Worm (Caenorhabditis elegans) whole organism, early embryonic: ENCODE measurements around the gene gldi-10.

Source experiments
- B0310.2 ChIP-seq: sonication (generic microtip); optimal IDR thresholded peaks from 2 replicates; lab custom pipeline; 2016; ENCODE audit warnings: mild to moderate bottlenecking, missing genetic modification characterization, missing compliant biosample characterization
- F13C5.2 ChIP-seq: sonication (generic microtip); optimal IDR thresholded peaks from 2 replicates; lab custom pipeline; 2017; ENCODE audit warnings: mild to moderate bottlenecking, missing genetic modification characterization, inconsistent platforms, missing compliant biosample characterization
- aly-1 ChIP-seq: sonication (generic microtip); optimal IDR thresholded peaks from 2 replicates; lab custom pipeline; 2016; ENCODE audit warnings: missing genetic modification characterization, missing compliant biosample characterization
- ama-1 ChIP-seq: fragments of 150-350 bp; optimal IDR thresholded peaks from 2 replicates; lab custom pipeline; 2014
- ceh-13 ChIP-seq: fragments of 200-800 bp; sonication (Bioruptor generic); optimal IDR thresholded peaks from 2 replicates; lab custom pipeline; 2018; ENCODE audit warnings: mild to moderate bottlenecking, missing genetic modification characterization, missing compliant biosample characterization
- ceh-36 ChIP-seq: sonication (generic microtip); optimal IDR thresholded peaks from 2 replicates; lab custom pipeline; 2016; ENCODE audit warnings: missing genetic modification characterization, inconsistent platforms, missing compliant biosample characterization
- ets-7 ChIP-seq: sonication (generic microtip); optimal IDR thresholded peaks from 2 replicates; lab custom pipeline; 2016; ENCODE audit warnings: missing genotype, missing genetic modification characterization, missing compliant biosample characterization
- flt-1 ChIP-seq: fragments of 200-800 bp; sonication (Bioruptor generic); IDR thresholded peaks from 2 replicates; pipeline ENCODE4 v1.3.6; 2022; ENCODE audit warnings: missing genetic modification characterization, missing compliant biosample characterization
- hmbx-1 ChIP-seq: sonication (generic microtip); optimal IDR thresholded peaks from 2 replicates; lab custom pipeline; 2016; ENCODE audit warnings: mild to moderate bottlenecking, missing genetic modification characterization, missing compliant biosample characterization
- hmg-4 ChIP-seq: fragments of 200-800 bp; sonication (Bioruptor generic); optimal IDR thresholded peaks from 2 replicates; lab custom pipeline; 2018; ENCODE audit warnings: mild to moderate bottlenecking, missing genetic modification characterization, missing compliant biosample characterization
- hnd-1 ChIP-seq: sonication (generic microtip); optimal IDR thresholded peaks from 2 replicates; lab custom pipeline; 2016; ENCODE audit warnings: missing genetic modification characterization, missing compliant biosample characterization
- pes-1 ChIP-seq: fragments of 200-800 bp; sonication (Bioruptor generic); IDR thresholded peaks from 2 replicates; pipeline ENCODE4 v1.3.6; 2022; ENCODE audit warnings: missing genetic modification reagents, missing genetic modification characterization, missing compliant biosample characterization
- scrt-1 ChIP-seq: fragments of 200-800 bp; sonication (Bioruptor generic); IDR thresholded peaks from 2 replicates; pipeline ENCODE4 v1.3.6; 2022; ENCODE audit warnings: missing genetic modification characterization, missing compliant biosample characterization
- tra-4 ChIP-seq: sonication (generic microtip); optimal IDR thresholded peaks from 2 replicates; lab custom pipeline; 2017; ENCODE audit warnings: missing genetic modification characterization, missing compliant biosample characterization

ce11 chrIV:9053403-9053802 lies 45.6 kb upstream of the gldi-10 start:
- TF ChIP-seq ama-1 (lab: Kevin White, UChicago) (no peak), B0310.2 (tag; lab: Kevin White, UChicago) (no peak), ceh-13 (GFP tag; lab: Kevin White, UChicago) (no peak), hmg-4 (no peak), ets-7 (no peak), tra-4 (tag; lab: Kevin White, UChicago) (no peak), aly-1 (tag; lab: Kevin White, UChicago) (no peak), flt-1 (GFP tag; lab: Robert Waterston, UW) (no peak), hmbx-1 (tag; lab: Kevin White, UChicago) (no peak), pes-1 (GFP tag; lab: Robert Waterston, UW) (no peak), hnd-1 (no peak), scrt-1 (GFP tag; lab: Robert Waterston, UW) (no peak), F13C5.2 (no peak), ceh-36 (no peak)
